Worm (Caenorhabditis elegans) whole organism, L2 larva: ENCODE data around the gene egl-45.

ENCODE experiments used
- F13H6.1 ChIP-seq: sonication (generic microtip); optimal IDR thresholded peaks from 2 replicates; lab custom pipeline; 2016; ENCODE audit warnings: missing genetic modification characterization, missing compliant biosample characterization
- R02D3.7 ChIP-seq: fragments of 150-350 bp; optimal IDR thresholded peaks from 2 replicates; lab custom pipeline; 2014; ENCODE audit warnings: missing biosample characterization, missing genetic modification characterization
- ama-1 ChIP-seq: fragments of 150-350 bp; optimal IDR thresholded peaks from 2 replicates; lab custom pipeline; 2018; ENCODE audit warnings: inconsistent platforms
- elt-3 ChIP-seq: sonication (generic microtip); optimal IDR thresholded peaks from 2 replicates; lab custom pipeline; 2017; ENCODE audit warnings: missing biosample characterization, missing genetic modification characterization
- mdl-1 ChIP-seq, 2 experiments: fragments of 150-350 bp in 1 of 2; sonication (generic microtip) in 1 of 2; optimal IDR thresholded peaks; 2 replicates each; lab custom pipeline; 2017; ENCODE audit warnings: missing biosample characterization in 2 of 2, missing genetic modification characterization in 2 of 2
- nhr-12 ChIP-seq: fragments of 150-350 bp; optimal IDR thresholded peaks from 2 replicates; lab custom pipeline; 2014; ENCODE audit warnings: missing biosample characterization, missing genetic modification characterization
- nhr-25 ChIP-seq: fragments of 150-350 bp; sonication (generic microtip); optimal IDR thresholded peaks from 3 replicates; lab custom pipeline; 2014; ENCODE audit warnings: missing biosample characterization, missing genetic modification characterization
- nhr-77 ChIP-seq: fragments of 150-350 bp; optimal IDR thresholded peaks from 2 replicates; lab custom pipeline; 2014; ENCODE audit warnings: missing biosample characterization, missing genetic modification characterization
- unc-55 ChIP-seq: fragments of 150-350 bp; sonication (generic microtip); optimal IDR thresholded peaks from 3 replicates; lab custom pipeline; 2014; ENCODE audit warnings: missing biosample characterization, missing genetic modification reagents, missing genetic modification characterization
- unc-62 ChIP-seq: fragments of 150-350 bp; optimal IDR thresholded peaks from 2 replicates; lab custom pipeline; 2014; ENCODE audit warnings: missing biosample characterization, missing genetic modification reagents, missing genetic modification characterization
- ztf-11 ChIP-seq: sonication (generic microtip); optimal IDR thresholded peaks from 2 replicates; lab custom pipeline; 2017; ENCODE audit warnings: missing biosample characterization, missing genetic modification characterization

DNA sequence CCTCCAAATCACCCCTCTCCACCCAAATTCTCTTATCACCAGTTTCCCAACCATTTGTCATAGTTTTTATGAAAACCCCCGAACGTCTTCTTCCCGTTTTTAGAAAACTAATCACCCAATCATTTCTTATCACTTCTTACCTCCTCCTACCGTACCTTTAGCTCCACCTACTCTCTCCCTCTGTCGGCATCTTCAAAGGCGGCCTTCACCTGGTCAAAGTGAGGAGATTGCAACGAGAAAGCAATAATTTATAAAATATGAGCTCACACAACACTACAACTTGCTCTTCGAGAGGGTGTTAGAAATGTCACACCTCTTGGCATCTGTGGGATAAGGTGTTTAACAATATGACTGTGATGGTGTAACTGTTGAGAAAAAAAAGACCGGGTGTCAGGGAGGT is 19.4 kb downstream of the egl-45 start:
- TF ChIP-seq nhr-25 (tag; lab: Kevin White, UChicago) (no peak), unc-55 (GFP tag; lab: Kevin White, UChicago) (no peak), mdl-1 (tag; optimal IDR thresholded peaks at IDR 0.05; lab: Kevin White, UChicago) (no peak), nhr-12 (no peak), nhr-77 (tag; lab: Kevin White, UChicago) (no peak), unc-62 (GFP tag; lab: Kevin White, UChicago) (no peak), F13H6.1 (tag; lab: Kevin White, UChicago) (no peak), elt-3 (tag; lab: Kevin White, UChicago) (no peak), R02D3.7 (tag; lab: Kevin White, UChicago) (no peak), ama-1 (lab: Kevin White, UChicago) (no peak), ztf-11 (tag; lab: Kevin White, UChicago) (no peak)
